Fruit fly (Drosophila melanogaster): ENCODE data around the gene CG32727.

DNA sequence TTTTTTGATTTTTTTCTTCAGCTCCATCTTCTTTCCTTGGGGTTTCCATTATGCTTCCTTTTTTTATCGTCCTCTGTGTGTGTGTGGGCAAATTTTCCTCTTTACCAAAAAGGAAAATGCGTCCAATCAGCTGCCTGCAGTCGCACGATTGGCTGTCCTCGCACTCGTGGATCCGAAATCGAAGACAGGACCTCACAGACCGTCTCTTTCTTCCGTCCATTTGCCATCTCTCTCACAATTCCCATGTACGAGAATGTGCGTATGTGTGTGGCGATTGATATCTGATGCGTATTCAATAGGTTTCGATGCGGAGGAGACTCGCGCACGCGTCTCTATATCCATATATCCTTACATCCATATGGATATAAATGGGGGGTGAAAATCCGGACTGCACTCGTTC is 38.6 kb upstream of the CG32727 start:
- TF ChIP-seq CG13287 (GFP tag; IDR thresholded peaks at IDR 0.05; ENCODE audit: partially characterized antibody): no peak
- peak; percentile 3 for TF ChIP-seq Ets65A (GFP tag)
- no peak for TF ChIP-seq CG1603 (tag; optimal IDR thresholded peaks at IDR 0.05)

All from whole organism, embryonic.